Worm (Caenorhabditis elegans) whole organism, L1 larva: ENCODE data around the gene srz-82.

Source experiments
- C04F5.9 ChIP-seq: sonication (generic microtip); optimal IDR thresholded peaks from 2 replicates; lab custom pipeline; 2016; ENCODE audit warnings: missing genetic modification characterization, missing compliant biosample characterization
- C34B4.2 ChIP-seq: sonication (generic microtip); optimal IDR thresholded peaks from 2 replicates; lab custom pipeline; 2017; ENCODE audit warnings: mild to moderate bottlenecking, missing genetic modification characterization, missing compliant biosample characterization
- Y116A8C.19 ChIP-seq: sonication (generic microtip); optimal IDR thresholded peaks from 2 replicates; lab custom pipeline; 2016; ENCODE audit warnings: missing compliant biosample characterization, missing genetic modification characterization, borderline replicate concordance
- aha-1 ChIP-seq: fragments of 150-350 bp; optimal IDR thresholded peaks from 2 replicates; lab custom pipeline; 2014; ENCODE audit warnings: missing biosample characterization, missing genetic modification characterization
- ceh-8 ChIP-seq: fragments of 200-800 bp; sonication (Bioruptor generic); optimal IDR thresholded peaks from 2 replicates; lab custom pipeline; 2018; ENCODE audit warnings: mild to moderate bottlenecking, missing genetic modification characterization, moderate library complexity, missing compliant biosample characterization
- ceh-82 ChIP-seq, 3 experiments: fragments of 150-350 bp in 1 of 3; sonication (generic microtip) in 2 of 3; optimal IDR thresholded peaks; 2 replicates each; lab custom pipeline; 2014 to 2017; ENCODE audit warnings: missing biosample characterization in 3 of 3, missing genetic modification characterization in 3 of 3
- ceh-90 ChIP-seq: sonication (generic microtip); optimal IDR thresholded peaks from 2 replicates; lab custom pipeline; 2016; ENCODE audit warnings: missing genetic modification characterization, missing compliant biosample characterization
- ces-1 ChIP-seq: fragments of 150-350 bp; optimal IDR thresholded peaks from 2 replicates; lab custom pipeline; 2014; ENCODE audit warnings: missing biosample characterization, missing genetic modification reagents, missing genetic modification characterization
- dsc-1 ChIP-seq: sonication (generic microtip); optimal IDR thresholded peaks from 2 replicates; lab custom pipeline; 2016; ENCODE audit warnings: mild to moderate bottlenecking, missing genetic modification characterization, missing compliant biosample characterization
- efl-1 ChIP-seq, 4 experiments: fragments of 150-350 bp; optimal IDR thresholded peaks in 3 of 4; peaks in 1 of 4; 1 replicate in 1 of 4; 2 replicates in 3 of 4; lab custom pipeline; 2014; ENCODE audit warnings: missing biosample characterization in 2 of 4, missing genetic modification characterization in 2 of 4, missing genetic modification reagents in 2 of 4
- efl-3 ChIP-seq: fragments of 200-800 bp; sonication (Bioruptor generic); optimal IDR thresholded peaks from 2 replicates; lab custom pipeline; 2018; ENCODE audit warnings: mild to moderate bottlenecking, missing genetic modification characterization, missing compliant biosample characterization
- egl-13 ChIP-seq: sonication (generic microtip); optimal IDR thresholded peaks from 2 replicates; lab custom pipeline; 2016; ENCODE audit warnings: missing genotype, missing genetic modification reagents, missing genetic modification characterization, missing compliant biosample characterization
- egl-27 ChIP-seq, 2 experiments: fragments of 150-350 bp in 1 of 2; sonication (generic microtip); optimal IDR thresholded peaks; 3 replicates each; lab custom pipeline; 2017 to 2018; ENCODE audit warnings: missing biosample characterization in 2 of 2, missing genetic modification characterization in 2 of 2, missing genetic modification reagents in 2 of 2
- elt-2 ChIP-seq: sonication (generic microtip); optimal IDR thresholded peaks from 2 replicates; lab custom pipeline; 2016; ENCODE audit warnings: missing genetic modification characterization, mild to moderate bottlenecking, inconsistent platforms, missing compliant biosample characterization, missing genetic modification reagents
- elt-3 ChIP-seq, 6 experiments: fragments of 150-350 bp in 1 of 6; sonication (generic microtip); optimal IDR thresholded peaks; 2 replicates each; lab custom pipeline; 2017 to 2018; ENCODE audit warnings: missing biosample characterization in 6 of 6, missing genetic modification characterization in 6 of 6, inconsistent platforms in 1 of 6
- fkh-10 ChIP-seq: sonication (generic microtip); optimal IDR thresholded peaks from 2 replicates; lab custom pipeline; 2017; ENCODE audit warnings: missing biosample characterization, missing genetic modification reagents, missing genetic modification characterization
- hlh-17 ChIP-seq: fragments of 200-800 bp; sonication (Bioruptor generic); optimal IDR thresholded peaks from 2 replicates; lab custom pipeline; 2018; ENCODE audit warnings: missing genetic modification characterization, mild to moderate bottlenecking, missing compliant biosample characterization, moderate library complexity, borderline replicate concordance
- hpl-2 ChIP-seq: fragments of 150-350 bp; optimal IDR thresholded peaks from 2 replicates; lab custom pipeline; 2014; ENCODE audit warnings: missing biosample characterization, missing genetic modification reagents, missing genetic modification characterization
- irx-1 ChIP-seq: sonication (generic microtip); optimal IDR thresholded peaks from 2 replicates; lab custom pipeline; 2016; ENCODE audit warnings: missing genetic modification characterization, missing compliant biosample characterization
- isw-1 ChIP-seq: fragments of 200-800 bp; sonication (Bioruptor generic); IDR thresholded peaks from 2 replicates; pipeline ENCODE4 v1.3.6; 2022; ENCODE audit warnings: missing genetic modification characterization, missing compliant biosample characterization
- lin-13 ChIP-seq: fragments of 150-350 bp; optimal IDR thresholded peaks from 2 replicates; lab custom pipeline; 2014; ENCODE audit warnings: missing biosample characterization, missing genetic modification reagents, missing genetic modification characterization
- lin-14 ChIP-seq: fragments of 200-800 bp; sonication (Bioruptor generic); optimal IDR thresholded peaks from 2 replicates; lab custom pipeline; 2018; ENCODE audit warnings: mild to moderate bottlenecking, missing genetic modification characterization, moderate library complexity, missing compliant biosample characterization
- lsy-2 ChIP-seq, 2 experiments: fragments of 150-350 bp; optimal IDR thresholded peaks; 2 replicates each; lab custom pipeline; 2014; ENCODE audit warnings: missing biosample characterization in 2 of 2, missing genetic modification characterization in 2 of 2
- mab-9 ChIP-seq: fragments of 200-800 bp; sonication (Bioruptor generic); IDR thresholded peaks from 2 replicates; pipeline ENCODE4 v1.3.6; 2022; ENCODE audit warnings: missing genetic modification reagents, missing genetic modification characterization, missing compliant biosample characterization
- mef-2 ChIP-seq: fragments of 150-350 bp; optimal IDR thresholded peaks from 2 replicates; lab custom pipeline; 2014; ENCODE audit warnings: missing biosample characterization, missing genetic modification characterization
- mep-1 ChIP-seq: fragments of 150-350 bp; optimal IDR thresholded peaks from 2 replicates; lab custom pipeline; 2014; ENCODE audit warnings: missing biosample characterization, missing genetic modification characterization
- nhr-12 ChIP-seq: sonication (generic microtip); optimal IDR thresholded peaks from 2 replicates; lab custom pipeline; 2017; ENCODE audit warnings: missing biosample characterization, missing genetic modification characterization
- nhr-28 ChIP-seq: fragments of 150-350 bp; optimal IDR thresholded peaks from 2 replicates; lab custom pipeline; 2014; ENCODE audit warnings: missing biosample characterization, missing genetic modification characterization
- nhr-47 ChIP-seq: sonication (generic microtip); optimal IDR thresholded peaks from 2 replicates; lab custom pipeline; 2016; ENCODE audit warnings: mild to moderate bottlenecking, missing genetic modification characterization, moderate library complexity, missing compliant biosample characterization
- nhr-71 ChIP-seq: sonication (generic microtip); optimal IDR thresholded peaks from 2 replicates; lab custom pipeline; 2016; ENCODE audit warnings: mild to moderate bottlenecking, missing genetic modification characterization, moderate library complexity, missing compliant biosample characterization
- nhr-77 ChIP-seq: fragments of 150-350 bp; optimal IDR thresholded peaks from 2 replicates; lab custom pipeline; 2014; ENCODE audit warnings: missing biosample characterization, missing genetic modification characterization
- nhr-85 ChIP-seq: sonication (generic microtip); peaks from one replicate; lab custom pipeline; 2016; ENCODE audit warnings: missing genetic modification characterization, inconsistent platforms, missing compliant biosample characterization
- pag-3 ChIP-seq: sonication (generic microtip); optimal IDR thresholded peaks from 2 replicates; lab custom pipeline; 2017; ENCODE audit warnings: missing genetic modification characterization, mild to moderate bottlenecking, missing compliant biosample characterization, antibody characterized with exemption, borderline replicate concordance; ENCODE audit not compliant: insufficient read depth
- rnt-1 ChIP-seq: sonication (generic microtip); optimal IDR thresholded peaks from 2 replicates; lab custom pipeline; 2016; ENCODE audit warnings: mild to moderate bottlenecking, missing genetic modification characterization, moderate library complexity, missing compliant biosample characterization
- skn-1 ChIP-seq: fragments of 150-350 bp; optimal IDR thresholded peaks from 2 replicates; lab custom pipeline; 2014; ENCODE audit warnings: missing biosample characterization, missing genetic modification characterization
- snpc-4 ChIP-seq: fragments of 150-350 bp; optimal IDR thresholded peaks from 2 replicates; lab custom pipeline; 2014; ENCODE audit warnings: missing biosample characterization, missing genetic modification characterization
- sup-37 ChIP-seq: fragments of 200-800 bp; sonication (Bioruptor generic); optimal IDR thresholded peaks from 2 replicates; lab custom pipeline; 2018; ENCODE audit warnings: mild to moderate bottlenecking, missing genetic modification characterization, missing compliant biosample characterization
- swsn-7 ChIP-seq: sonication (generic microtip); optimal IDR thresholded peaks from 2 replicates; lab custom pipeline; 2016; ENCODE audit warnings: missing genetic modification characterization, missing compliant biosample characterization
- tbx-2 ChIP-seq: sonication (generic microtip); optimal IDR thresholded peaks from 2 replicates; lab custom pipeline; 2016; ENCODE audit warnings: missing genetic modification characterization, missing compliant biosample characterization
- tlp-1 ChIP-seq: fragments of 150-350 bp; optimal IDR thresholded peaks from 2 replicates; lab custom pipeline; 2014; ENCODE audit warnings: missing biosample characterization, missing genetic modification characterization
- unc-30 ChIP-seq: sonication (generic microtip); optimal IDR thresholded peaks from 2 replicates; lab custom pipeline; 2017; ENCODE audit warnings: missing biosample characterization, missing genetic modification characterization
- unc-86 ChIP-seq: sonication (generic microtip); optimal IDR thresholded peaks from 2 replicates; lab custom pipeline; 2016; ENCODE audit warnings: missing genetic modification characterization, missing compliant biosample characterization
- unc-98 ChIP-seq: fragments of 200-800 bp; sonication (Bioruptor generic); IDR thresholded peaks from 2 replicates; pipeline ENCODE4 v1.3.6; 2022; ENCODE audit warnings: missing genetic modification characterization, missing compliant biosample characterization
- vab-15 ChIP-seq: sonication (generic microtip); optimal IDR thresholded peaks from 2 replicates; lab custom pipeline; 2017; ENCODE audit warnings: missing genotype, mild to moderate bottlenecking, missing genetic modification characterization, missing compliant biosample characterization
- xbp-1 ChIP-seq: sonication (generic microtip); optimal IDR thresholded peaks from 2 replicates; lab custom pipeline; 2016; ENCODE audit warnings: missing genetic modification characterization, missing compliant biosample characterization
- zip-4 ChIP-seq: fragments of 200-800 bp; sonication (Bioruptor generic); optimal IDR thresholded peaks from 2 replicates; lab custom pipeline; 2018; ENCODE audit warnings: mild to moderate bottlenecking, missing genetic modification characterization, moderate library complexity, missing compliant biosample characterization
- ztf-11 ChIP-seq, 2 experiments: sonication (generic microtip); optimal IDR thresholded peaks; 2 replicates each; lab custom pipeline; 2016 to 2017; ENCODE audit warnings: missing genetic modification characterization in 2 of 2, missing biosample characterization in 1 of 2, missing compliant biosample characterization in 1 of 2

srz-82 gene

ce11 chrIV:3519352-3519751 lies 36.7 kb downstream of the srz-82 start (continued):
- TF ChIP-seq nhr-12 = no peak
- TF ChIP-seq pag-3 (tag; lab: Kevin White, UChicago) = no peak
- peak in 1 of 2 experiments; percentile 35 for TF ChIP-seq ztf-11 (tag; optimal IDR thresholded peaks at IDR 0.05; lab: Kevin White, UChicago)

- TF ChIP-seq lin-13 (GFP tag; lab: Kevin White, UChicago) = no peak
- no peak for TF ChIP-seq hpl-2 (GFP tag; lab: Kevin White, UChicago)
- peak; percentile 1 for TF ChIP-seq ceh-90 (tag; lab: Kevin White, UChicago)
- no peak for TF ChIP-seq irx-1
- no peak for TF ChIP-seq Y116A8C.19
- TF ChIP-seq skn-1 (tag; lab: Kevin White, UChicago) = peak; percentile 70
- TF ChIP-seq ceh-82 (tag; optimal IDR thresholded peaks at IDR 0.05; lab: Kevin White, UChicago) = peak; percentile 23 to 66 (median 33)
- TF ChIP-seq nhr-85 = no peak
- TF ChIP-seq rnt-1 (tag; lab: Kevin White, UChicago) = no peak
- no peak for TF ChIP-seq vab-15 (tag; lab: Kevin White, UChicago)
- peak; percentile 64 for TF ChIP-seq zip-4 (GFP tag; lab: Kevin White, UChicago)
- TF ChIP-seq lsy-2 (tag; optimal IDR thresholded peaks at IDR 0.05; lab: Kevin White, UChicago) = peak in 1 of 2 experiments; percentile 10
- peak in 1 of 2 experiments; percentile 10 for TF ChIP-seq efl-1 (optimal IDR thresholded peaks at IDR 0.05; lab: Kevin White, UChicago)
- TF ChIP-seq efl-1 (GFP tag; optimal IDR thresholded peaks at IDR 0.05 in 1 of 2; lab: Kevin White, UChicago) = no peak
- no peak for TF ChIP-seq unc-86 (tag; lab: Kevin White, UChicago)
- TF ChIP-seq nhr-47 (tag; lab: Kevin White, UChicago) = no peak
- peak; percentile 28 for TF ChIP-seq lin-14 (GFP tag; lab: Kevin White, UChicago)
These were observed 37.7 kb downstream of the srz-82 start for ce11 chrIV:3520374-3520773.

- TF ChIP-seq elt-3 (tag; optimal IDR thresholded peaks at IDR 0.05; lab: Kevin White, UChicago) (no peak), hpl-2 (GFP tag; lab: Kevin White, UChicago) (no peak), fkh-10 (GFP tag; lab: Kevin White, UChicago) (peak; percentile 38), unc-86 (tag; lab: Kevin White, UChicago) (peak; percentile 12), sup-37 (no peak), lin-13 (GFP tag; lab: Kevin White, UChicago) (no peak), unc-30 (tag; lab: Kevin White, UChicago) (no peak), skn-1 (tag; lab: Kevin White, UChicago) (no peak), zip-4 (GFP tag; lab: Kevin White, UChicago) (no peak), mep-1 (tag; lab: Kevin White, UChicago) (no peak), dsc-1 (tag; lab: Kevin White, UChicago) (peak; percentile 61), hlh-17 (no peak), tbx-2 (tag; lab: Kevin White, UChicago) (peak; percentile 27), efl-1 (optimal IDR thresholded peaks at IDR 0.05; lab: Kevin White, UChicago) (no peak), efl-1 (GFP tag; optimal IDR thresholded peaks at IDR 0.05 in 1 of 2; lab: Kevin White, UChicago) (peak in 1 of 2 experiments; percentile 72), nhr-77 (tag; lab: Kevin White, UChicago) (no peak), elt-2 (tag; lab: Kevin White, UChicago) (no peak), C34B4.2 (tag; lab: Kevin White, UChicago) (no peak), egl-13 (tag; lab: Kevin White, UChicago) (peak; percentile 44), ceh-8 (GFP tag; lab: Kevin White, UChicago) (no peak), ces-1 (GFP tag; lab: Kevin White, UChicago) (no peak), tlp-1 (no peak), nhr-71 (tag; lab: Kevin White, UChicago) (peak; percentile 31), isw-1 (no peak), C04F5.9 (tag; lab: Kevin White, UChicago) (no peak), swsn-7 (peak; percentile 14), egl-27 (tag; optimal IDR thresholded peaks at IDR 0.05; lab: Kevin White, UChicago) (no peak), efl-3 (GFP tag; lab: Kevin White, UChicago) (no peak), lsy-2 (tag; optimal IDR thresholded peaks at IDR 0.05; lab: Kevin White, UChicago) (no peak), snpc-4 (tag; lab: Kevin White, UChicago) (no peak), aha-1 (tag; lab: Kevin White, UChicago) (no peak), nhr-28 (no peak), nhr-47 (tag; lab: Kevin White, UChicago) (peak; percentile 27), unc-98 (GFP tag; lab: Robert Waterston, UW) (no peak), nhr-85 (no peak), xbp-1 (tag; lab: Kevin White, UChicago) (peak; percentile 13), mef-2 (tag; lab: Kevin White, UChicago) (no peak), mab-9 (GFP tag; lab: Robert Waterston, UW) (0 out of 2 replicates have a peak, but pooled peaks have one; percentile 26)
These were observed 38.3 kb downstream of the srz-82 start for ce11 chrIV:3520957-3521356.
